Fruit fly (Drosophila melanogaster) whole organism, pupa: ENCODE data around the gene CG17782.

Experiments
- CG10348 ChIP-seq: fragments of 200-800 bp; sonication (Bioruptor generic); IDR thresholded peaks from 2 replicates; pipeline ENCODE4 v1.3.6; 2022; ENCODE audit warnings: missing biosample characterization, missing genetic modification characterization
- CG12605 ChIP-seq: fragments of 200-800 bp; sonication (Bioruptor generic); IDR thresholded peaks from 2 replicates; pipeline ENCODE4 v1.3.6; 2022; ENCODE audit warnings: missing biosample characterization, missing genetic modification characterization
- CG13204 ChIP-seq: fragments of 200-800 bp; sonication (Bioruptor generic); optimal IDR thresholded peaks from 2 replicates; lab custom pipeline; 2018; ENCODE audit warnings: missing biosample characterization, mild to moderate bottlenecking, missing genetic modification characterization, moderate library complexity
- CG14655 ChIP-seq: fragments of 200-800 bp; sonication (Bioruptor generic); optimal IDR thresholded peaks from 3 replicates; lab custom pipeline; 2017; ENCODE audit warnings: mild to moderate bottlenecking, missing biosample characterization, missing genetic modification reagents, missing genetic modification characterization
- CG15710 ChIP-seq: fragments of 200-800 bp; sonication (Bioruptor generic); optimal IDR thresholded peaks from 2 replicates; lab custom pipeline; 2018; ENCODE audit warnings: missing biosample characterization, mild to moderate bottlenecking, missing genetic modification characterization, moderate library complexity
- CG17806 ChIP-seq: fragments of 200-800 bp; sonication (Bioruptor generic); optimal IDR thresholded peaks from 2 replicates; lab custom pipeline; 2018; ENCODE audit warnings: missing biosample characterization, mild to moderate bottlenecking, missing genetic modification characterization, moderate library complexity
- CG32121 ChIP-seq: fragments of 200-800 bp; sonication (Bioruptor generic); IDR thresholded peaks from 2 replicates; pipeline ENCODE4 v1.3.6; 2022; ENCODE audit warnings: missing biosample characterization, missing genetic modification characterization
- CG34367 ChIP-seq: fragments of 200-800 bp; sonication (Bioruptor generic); optimal IDR thresholded peaks from 2 replicates; lab custom pipeline; 2018; ENCODE audit warnings: missing biosample characterization, mild to moderate bottlenecking, missing genetic modification characterization
- CG4496 ChIP-seq: fragments of 200-800 bp; sonication (Bioruptor generic); IDR thresholded peaks from 3 replicates; pipeline ENCODE4 v1.3.6; 2022; ENCODE audit warnings: missing biosample characterization, missing genetic modification characterization
- CG8159 ChIP-seq: fragments of 200-800 bp; sonication (Bioruptor generic); optimal IDR thresholded peaks from 3 replicates; lab custom pipeline; 2018; ENCODE audit warnings: missing biosample characterization, mild to moderate bottlenecking, missing genetic modification characterization, moderate library complexity
- CG8301 ChIP-seq: fragments of 200-800 bp; sonication (Bioruptor generic); optimal IDR thresholded peaks from 2 replicates; lab custom pipeline; 2018; ENCODE audit warnings: missing biosample characterization, mild to moderate bottlenecking, missing genetic modification characterization
- CG9948 ChIP-seq: fragments of 200-800 bp; sonication (Bioruptor generic); optimal IDR thresholded peaks from 2 replicates; lab custom pipeline; 2018; ENCODE audit warnings: missing biosample characterization, mild to moderate bottlenecking, missing genetic modification characterization, moderate library complexity
- D1 ChIP-seq: fragments of 200-800 bp; sonication (Bioruptor generic); optimal IDR thresholded peaks from 2 replicates; lab custom pipeline; 2018; ENCODE audit warnings: missing biosample characterization, mild to moderate bottlenecking, missing genetic modification characterization, moderate library complexity
- EcR ChIP-seq: fragments of 200-800 bp; sonication (Bioruptor generic); optimal IDR thresholded peaks from 3 replicates; lab custom pipeline; 2019; ENCODE audit warnings: missing biosample characterization, missing genetic modification characterization, mild to moderate bottlenecking, moderate library complexity, missing genetic modification reagents
- Ets98B ChIP-seq: fragments of 200-800 bp; sonication (Bioruptor generic); IDR thresholded peaks from 2 replicates; pipeline ENCODE4 v1.3.6; 2022; ENCODE audit warnings: missing biosample characterization, missing genetic modification characterization
- Pif1A ChIP-seq: fragments of 200-800 bp; sonication (Bioruptor generic); optimal IDR thresholded peaks from 3 replicates; lab custom pipeline; 2016; ENCODE audit warnings: missing biosample characterization, missing genetic modification characterization
- Pif1B ChIP-seq: fragments of 200-800 bp; sonication (Bioruptor generic); optimal IDR thresholded peaks from 3 replicates; lab custom pipeline; 2016; ENCODE audit warnings: missing biosample characterization, missing genetic modification characterization
- Snoo ChIP-seq: fragments of 200-800 bp; sonication (Bioruptor generic); optimal IDR thresholded peaks from 3 replicates; lab custom pipeline; 2017; ENCODE audit warnings: missing biosample characterization, mild to moderate bottlenecking, missing genetic modification characterization, inconsistent platforms
- fd96Ca ChIP-seq: fragments of 200-800 bp; sonication (Bioruptor generic); IDR thresholded peaks from 3 replicates; pipeline ENCODE4 v1.3.6; 2022; ENCODE audit warnings: missing biosample characterization, missing genetic modification characterization
- gl ChIP-seq: fragments of 200-800 bp; sonication (Bioruptor generic); optimal IDR thresholded peaks from 2 replicates; lab custom pipeline; 2018; ENCODE audit warnings: missing biosample characterization, mild to moderate bottlenecking, missing genetic modification characterization
- rn ChIP-seq: fragments of 200-800 bp; sonication (Bioruptor generic); IDR thresholded peaks from 2 replicates; pipeline ENCODE4 v1.3.6; 2022; ENCODE audit warnings: missing biosample characterization, missing genetic modification characterization

The CG17782 gene

DNA sequence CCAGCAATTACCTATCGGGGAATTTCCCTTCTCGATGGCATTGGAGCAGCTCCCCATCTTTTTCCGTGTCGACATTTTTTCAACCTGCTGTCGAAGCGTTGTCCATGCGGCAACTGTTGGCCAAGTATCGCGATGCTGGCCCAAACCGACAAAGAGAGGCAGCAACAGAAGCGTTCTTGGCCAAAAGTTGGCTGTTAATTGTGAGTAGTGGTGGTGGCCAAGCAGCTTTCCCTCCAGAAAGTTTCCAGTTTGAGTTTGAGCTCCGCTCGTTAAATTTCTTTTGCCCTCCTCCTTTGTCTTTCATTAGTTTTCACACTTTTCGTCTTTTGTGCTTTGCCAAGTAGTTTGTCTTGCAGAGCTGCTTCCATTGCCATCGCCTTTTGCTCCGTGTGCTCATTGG is at the start of gene CG17782:
TSS of gene CG17782 (minus strand) at position 101 of the 400 bp plus-strand sequence.
- TF ChIP-seq rn (no peak), CG12605 (no peak), CG8159 (tag; lab: Kevin White, UChicago) (no peak), Snoo (tag; lab: Kevin White, UChicago) (no peak), EcR (no peak), CG32121 (no peak), Ets98B (GFP tag; lab: Robert Waterston, UW) (no peak), D1 (tag; lab: Kevin White, UChicago) (no peak), Pif1B (GFP tag; lab: Kevin White, UChicago) (no peak), CG15710 (tag; lab: Kevin White, UChicago) (no peak), fd96Ca (GFP tag; lab: Robert Waterston, UW) (no peak), CG14655 (GFP tag; lab: Kevin White, UChicago) (no peak), Pif1A (GFP tag; lab: Kevin White, UChicago) (no peak), CG9948 (tag; lab: Kevin White, UChicago) (no peak), CG10348 (GFP tag; lab: Robert Waterston, UW) (no peak), CG13204 (GFP tag; lab: Kevin White, UChicago) (no peak)

DNA sequence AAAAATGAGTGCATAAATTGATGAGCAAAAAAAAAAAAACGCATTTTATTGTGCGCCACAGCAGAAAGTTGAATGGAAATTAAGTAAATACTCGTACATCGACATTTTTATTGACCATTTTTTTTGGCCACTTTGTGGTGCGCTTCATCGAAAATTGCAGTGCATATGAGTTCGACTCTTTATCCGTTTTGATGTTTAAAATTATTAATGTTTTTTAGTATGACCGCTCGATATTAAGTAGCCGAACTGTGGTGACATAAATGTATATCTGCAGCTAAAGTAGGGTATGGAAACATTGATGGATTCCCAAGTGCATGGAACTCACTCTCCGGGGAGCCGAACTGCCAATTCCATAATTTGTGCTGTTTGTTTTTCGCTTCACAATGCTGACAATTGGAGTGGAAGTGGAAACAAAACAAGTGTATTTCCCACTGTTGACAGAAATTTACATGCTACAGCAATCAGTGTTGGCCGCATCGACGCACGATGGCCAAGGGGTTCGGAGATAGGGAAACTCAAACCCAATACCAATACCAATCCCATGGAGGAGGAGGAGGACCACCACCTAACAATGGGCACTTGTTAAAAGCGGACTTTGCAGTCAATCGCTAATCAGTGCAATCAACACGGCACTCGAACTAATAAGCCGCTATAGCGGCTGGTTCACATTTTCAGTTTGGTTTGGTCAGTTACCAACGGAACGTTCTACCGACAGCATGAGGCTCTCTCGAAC is 19.8 kb upstream of the CG17782 start, which contains the start of gene CG13616:
TSS of gene CG13616 (plus strand) at position 683 of the 733 bp plus-strand sequence.
- no peak for TF ChIP-seq CG34367 (tag; lab: Kevin White, UChicago)
- TF ChIP-seq CG32121: no peak
- TF ChIP-seq Snoo (tag; lab: Kevin White, UChicago): no peak
- TF ChIP-seq CG12605: no peak
- no peak for TF ChIP-seq Pif1A (GFP tag; lab: Kevin White, UChicago)
- no peak for TF ChIP-seq CG13204 (GFP tag; lab: Kevin White, UChicago)

DNA sequence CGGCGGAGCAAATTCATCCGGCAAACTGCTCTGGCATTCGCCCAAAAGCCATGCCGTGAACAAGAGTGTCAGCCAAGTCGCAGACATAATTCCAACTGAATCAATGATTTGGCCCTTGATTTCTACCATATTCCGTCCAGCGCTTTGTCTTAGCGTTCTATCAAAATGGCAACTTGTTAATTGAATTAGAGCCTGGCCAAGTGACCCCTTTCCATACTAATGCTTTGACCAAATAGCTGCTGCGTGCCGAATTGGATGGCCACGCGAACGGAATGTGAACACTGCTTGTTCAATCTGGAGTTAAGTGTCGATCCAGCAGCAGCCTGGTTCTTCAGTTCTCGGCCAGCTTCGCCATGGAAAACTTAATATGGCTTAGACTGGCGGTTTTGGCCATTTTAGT is 17.7 kb upstream of the CG17782 start, which contains the start of the genes CG5768 and CG13615:
TSS of gene CG5768 (minus strand) at position 101 of the 400 bp plus-strand sequence.
TSS of gene CG13615 (plus strand) at position 280 of the 400 bp plus-strand sequence.
- TF ChIP-seq CG4496 (no peak), CG12605 (no peak)

- TF ChIP-seq CG8159 (tag; lab: Kevin White, UChicago): no peak
- TF ChIP-seq CG32121: no peak
These were observed 13.9 kb upstream of the CG17782 start for dm6 chr3R:24386434-24386833.

DNA sequence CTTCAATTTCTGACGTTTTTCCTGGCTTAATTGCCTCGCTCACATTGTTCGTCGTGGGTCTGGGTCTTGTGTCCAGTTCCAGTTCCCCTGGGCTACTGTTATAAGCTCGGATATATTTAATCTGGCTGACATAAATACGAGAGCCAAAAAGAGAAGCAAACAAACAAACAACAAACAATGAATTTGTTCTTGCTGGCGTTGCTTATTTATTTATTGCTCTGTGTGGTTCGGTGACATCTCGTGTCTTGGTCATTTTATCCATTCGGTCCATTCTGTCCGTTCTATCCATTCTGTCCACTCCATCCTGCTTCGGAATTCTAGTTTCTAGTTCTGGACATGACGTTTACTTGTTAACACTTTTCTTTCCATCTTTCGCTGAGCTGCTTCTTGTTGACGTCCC is 12.4 kb upstream of the CG17782 start, which contains the start of gene CG17780:
TSS of gene CG17780 (minus strand) at position 101 of the 400 bp plus-strand sequence.
- TF ChIP-seq CG32121: no peak
- TF ChIP-seq CG12605: no peak
- no peak for TF ChIP-seq Ets98B (GFP tag; lab: Robert Waterston, UW)
- no peak for TF ChIP-seq fd96Ca (GFP tag; lab: Robert Waterston, UW)
- TF ChIP-seq Snoo (tag; lab: Kevin White, UChicago): no peak
- TF ChIP-seq gl (tag; lab: Kevin White, UChicago): no peak
- TF ChIP-seq CG10348 (GFP tag; lab: Robert Waterston, UW): no peak
- no peak for TF ChIP-seq CG8301 (tag; lab: Kevin White, UChicago)
- TF ChIP-seq CG17806 (tag; lab: Kevin White, UChicago): no peak
- TF ChIP-seq Pif1B (GFP tag; lab: Kevin White, UChicago): no peak
- no peak for TF ChIP-seq rn
- TF ChIP-seq CG13204 (GFP tag; lab: Kevin White, UChicago): no peak

dm6 chr3R:24376565-24376964 is 4.0 kb upstream of the CG17782 start, which contains the start of gene CG33342:
Gene CG33342 (plus strand): TSS chr3R:24376865.
- TF ChIP-seq gl (tag; lab: Kevin White, UChicago) (no peak), CG4496 (no peak), CG34367 (tag; lab: Kevin White, UChicago) (no peak), CG8301 (tag; lab: Kevin White, UChicago) (no peak), CG17806 (tag; lab: Kevin White, UChicago) (no peak), CG32121 (no peak), CG9948 (tag; lab: Kevin White, UChicago) (no peak), EcR (no peak), CG12605 (no peak), CG14655 (GFP tag; lab: Kevin White, UChicago) (no peak), D1 (tag; lab: Kevin White, UChicago) (no peak), rn (no peak)

- TF ChIP-seq Ets98B (GFP tag; lab: Robert Waterston, UW): no peak
- no peak for TF ChIP-seq CG4496
- no peak for TF ChIP-seq CG34367 (tag; lab: Kevin White, UChicago)
- no peak for TF ChIP-seq CG9948 (tag; lab: Kevin White, UChicago)
- TF ChIP-seq Pif1A (GFP tag; lab: Kevin White, UChicago): no peak
- no peak for TF ChIP-seq D1 (tag; lab: Kevin White, UChicago)
- no peak for TF ChIP-seq fd96Ca (GFP tag; lab: Robert Waterston, UW)
- no peak for TF ChIP-seq CG10348 (GFP tag; lab: Robert Waterston, UW)
- TF ChIP-seq CG8301 (tag; lab: Kevin White, UChicago): no peak
- TF ChIP-seq Pif1B (GFP tag; lab: Kevin White, UChicago): no peak
- no peak for TF ChIP-seq CG8159 (tag; lab: Kevin White, UChicago)
- no peak for TF ChIP-seq CG13204 (GFP tag; lab: Kevin White, UChicago)
- no peak for TF ChIP-seq CG12605
- TF ChIP-seq CG17806 (tag; lab: Kevin White, UChicago): no peak
- no peak for TF ChIP-seq Snoo (tag; lab: Kevin White, UChicago)
- TF ChIP-seq gl (tag; lab: Kevin White, UChicago): no peak
- no peak for TF ChIP-seq CG32121
- TF ChIP-seq rn: no peak
These were observed 3.0 kb upstream of the CG17782 start, which contains the start of gene CG17781 for dm6 chr3R:24375561-24375960. Gene CG17781 (minus strand): TSS chr3R:24375661.
